Worm (Caenorhabditis elegans) whole organism, early embryonic: ENCODE results near the gene C16C10.8.

Experiments
- B0310.2 ChIP-seq: sonication (generic microtip); optimal IDR thresholded peaks from 2 replicates; lab custom pipeline; 2016; ENCODE audit warnings: mild to moderate bottlenecking, missing genetic modification characterization, missing compliant biosample characterization
- ama-1 ChIP-seq: fragments of 150-350 bp; optimal IDR thresholded peaks from 2 replicates; lab custom pipeline; 2014
- ceh-13 ChIP-seq: fragments of 200-800 bp; sonication (Bioruptor generic); optimal IDR thresholded peaks from 2 replicates; lab custom pipeline; 2018; ENCODE audit warnings: mild to moderate bottlenecking, missing genetic modification characterization, missing compliant biosample characterization
- ets-7 ChIP-seq: sonication (generic microtip); optimal IDR thresholded peaks from 2 replicates; lab custom pipeline; 2016; ENCODE audit warnings: missing genotype, missing genetic modification characterization, missing compliant biosample characterization
- hmg-4 ChIP-seq: fragments of 200-800 bp; sonication (Bioruptor generic); optimal IDR thresholded peaks from 2 replicates; lab custom pipeline; 2018; ENCODE audit warnings: mild to moderate bottlenecking, missing genetic modification characterization, missing compliant biosample characterization
- hnd-1 ChIP-seq: sonication (generic microtip); optimal IDR thresholded peaks from 2 replicates; lab custom pipeline; 2016; ENCODE audit warnings: missing genetic modification characterization, missing compliant biosample characterization
- sea-1 ChIP-seq: fragments of 200-800 bp; sonication (Bioruptor generic); conservative IDR thresholded peaks from 2 replicates; pipeline ENCODE4 v1.3.6; 2022; ENCODE audit warnings: missing genetic modification characterization, missing compliant biosample characterization
- tbx-11 ChIP-seq: fragments of 200-800 bp; sonication (Bioruptor generic); IDR thresholded peaks from 2 replicates; pipeline ENCODE4 v1.3.6; 2022; ENCODE audit warnings: missing genetic modification characterization, missing compliant biosample characterization

DNA sequence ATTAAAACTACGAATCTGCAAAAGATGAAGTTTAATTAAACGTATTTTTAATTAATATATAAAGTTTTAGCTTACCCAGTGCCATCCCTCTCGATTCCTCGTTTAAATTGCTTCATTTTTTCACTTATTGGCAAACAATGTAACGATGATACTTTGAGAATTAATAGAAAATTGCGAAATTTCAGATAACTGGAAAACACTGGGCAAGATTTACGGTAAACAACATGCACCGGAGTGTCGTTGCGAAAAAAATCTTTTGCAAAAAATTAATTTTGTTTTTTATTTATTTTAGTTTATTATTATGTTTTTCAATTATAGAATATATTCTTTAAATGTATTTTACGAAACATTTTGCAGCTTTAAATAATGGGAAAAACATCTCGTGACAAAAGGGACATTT lies 40.1 kb upstream of the C16C10.8 start, which contains the start of the genes pelo-1 and R74.7:
- TF ChIP-seq ets-7 (tag; lab: Kevin White, UChicago) (no peak), hmg-4 (GFP tag; lab: Kevin White, UChicago) (no peak), sea-1 (no peak), hnd-1 (tag; lab: Kevin White, UChicago) (no peak), tbx-11 (GFP tag; lab: Robert Waterston, UW) (no peak), ceh-13 (GFP tag; lab: Kevin White, UChicago) (no peak), B0310.2 (tag; lab: Kevin White, UChicago) (no peak), ama-1 (lab: Kevin White, UChicago) (no peak)
